Worm (Caenorhabditis elegans): ENCODE measurements around the gene ucp-4.
A peak's percentile ranks its signal among the peaks of the same experiment; 100 is the strongest.

Gene ucp-4

ce11 chrV:9384359-9384758 lies 50.3 kb downstream of the ucp-4 start:
- TF ChIP-seq hrde-1 (tag; optimal IDR thresholded peaks at IDR 0.05; ENCODE audit: borderline replicate concordance) (no peak), B0261.1 (tag; optimal IDR thresholded peaks at IDR 0.05) (no peak), snpc-4 (GFP tag; optimal IDR thresholded peaks at IDR 0.05) (no peak), snpc-4 (tag; optimal IDR thresholded peaks at IDR 0.05) (no peak), xnd-1 (tag; optimal IDR thresholded peaks at IDR 0.05) (peak; percentile 55), akir-1 (GFP tag; optimal IDR thresholded peaks at IDR 0.05) (no peak), hsf-1 (GFP tag; IDR thresholded peaks at IDR 0.05) (0 out of 2 replicates have a peak, but pooled peaks have one; percentile 59), dpl-1 (GFP tag; optimal IDR thresholded peaks at IDR 0.05) (peak; percentile 25), F33H1.4 (GFP tag; IDR thresholded peaks at IDR 0.05) (peak; percentile 77), D2030.7 (GFP tag; IDR thresholded peaks at IDR 0.05) (peak; percentile 27; the same call in 1 of the 2 replicates), madf-6 (GFP tag; IDR thresholded peaks at IDR 0.05) (peak; percentile 76), B0336.3 (GFP tag; IDR thresholded peaks at IDR 0.05) (no peak), zfh-2 (GFP tag; conservative IDR thresholded peaks at IDR 0.05) (no peak), ztf-18 (tag; optimal IDR thresholded peaks at IDR 0.05) (peak; percentile 50), lsl-1 (GFP tag; optimal IDR thresholded peaks at IDR 0.05) (peak; percentile 60), attf-5 (GFP tag; optimal IDR thresholded peaks at IDR 0.05) (no peak), madf-8 (GFP tag; conservative IDR thresholded peaks at IDR 0.05) (peak; percentile 52; the same call in 1 of the 2 replicates), pbrm-1 (GFP tag; IDR thresholded peaks at IDR 0.05) (no peak), ceh-27 (GFP tag; optimal IDR thresholded peaks at IDR 0.05) (no peak), efl-1 (GFP tag; optimal IDR thresholded peaks at IDR 0.05) (peak; percentile 79)

ce11 chrV:9384949-9385348 lies 50.9 kb downstream of the ucp-4 start:
- no peak for TF ChIP-seq zim-3 (tag; optimal IDR thresholded peaks at IDR 0.05)
- no peak for TF ChIP-seq somi-1 (GFP tag; optimal IDR thresholded peaks at IDR 0.05)
- no peak for TF ChIP-seq mel-28 (tag; optimal IDR thresholded peaks at IDR 0.05; ENCODE audit: borderline replicate concordance)
- TF ChIP-seq F57A8.1 (GFP tag; optimal IDR thresholded peaks at IDR 0.05): no peak
- no peak for TF ChIP-seq unc-62 (GFP tag; optimal IDR thresholded peaks at IDR 0.05)
- TF ChIP-seq ceh-91 (GFP tag; IDR thresholded peaks at IDR 0.05): no peak
- TF ChIP-seq hlh-26 (GFP tag; conservative IDR thresholded peaks at IDR 0.05): no peak
- no peak for TF ChIP-seq attf-3 (GFP tag; conservative IDR thresholded peaks at IDR 0.05)
- TF ChIP-seq mcd-1 (GFP tag; IDR thresholded peaks at IDR 0.05): no peak

- TF ChIP-seq attf-3 (GFP tag; conservative IDR thresholded peaks at IDR 0.05) (no peak), him-1 (tag; optimal IDR thresholded peaks at IDR 0.05) (no peak), Y95B8A.8 (GFP tag; IDR thresholded peaks at IDR 0.05) (no peak), ceh-27 (GFP tag; optimal IDR thresholded peaks at IDR 0.05) (no peak), akir-1 (GFP tag; optimal IDR thresholded peaks at IDR 0.05) (no peak), gei-17 (GFP tag; optimal IDR thresholded peaks at IDR 0.05) (no peak), tlf-1 (GFP tag; optimal IDR thresholded peaks at IDR 0.05) (no peak), ztf-25 (GFP tag; IDR thresholded peaks at IDR 0.05) (no peak), F52B5.7 (tag; optimal IDR thresholded peaks at IDR 0.05) (no peak)
These were observed 52.0 kb downstream of the ucp-4 start, which contains the start of gene hum-2 for ce11 chrV:9386143-9386542. TSS of gene hum-2 (plus strand) at chrV:9386175.

Measured in whole organism, young adult.